Worm (Caenorhabditis elegans) whole organism, young adult: ENCODE results near the gene T09D3.3.

Source experiments
- B0261.1 ChIP-seq: sonication (generic microtip); optimal IDR thresholded peaks from 2 replicates; lab custom pipeline; 2016; ENCODE audit warnings: mild to moderate bottlenecking, missing genetic modification characterization, moderate library complexity, missing compliant biosample characterization
- B0336.3 ChIP-seq: fragments of 200-800 bp; sonication (Bioruptor generic); IDR thresholded peaks from 2 replicates; pipeline ENCODE4 v1.3.6; 2022; ENCODE audit warnings: missing genetic modification characterization, missing compliant biosample characterization
- T26A5.8 ChIP-seq: sonication (generic microtip); optimal IDR thresholded peaks from 2 replicates; lab custom pipeline; 2016; ENCODE audit warnings: missing genetic modification characterization, missing compliant biosample characterization
- Y95B8A.8 ChIP-seq: fragments of 200-800 bp; sonication (Bioruptor generic); IDR thresholded peaks from 2 replicates; pipeline ENCODE4 v1.3.6; 2022; ENCODE audit warnings: missing genetic modification reagents, missing genetic modification characterization, missing compliant biosample characterization
- akir-1 ChIP-seq: fragments of 200-800 bp; sonication (Bioruptor generic); optimal IDR thresholded peaks from 2 replicates; lab custom pipeline; 2018; ENCODE audit warnings: mild to moderate bottlenecking, missing genetic modification characterization, moderate library complexity, missing compliant biosample characterization
- ceh-27 ChIP-seq: fragments of 200-800 bp; sonication (Bioruptor generic); optimal IDR thresholded peaks from 2 replicates; lab custom pipeline; 2018; ENCODE audit warnings: mild to moderate bottlenecking, missing genetic modification characterization, moderate library complexity, missing compliant biosample characterization
- egrh-3 ChIP-seq: fragments of 200-800 bp; sonication (Bioruptor generic); IDR thresholded peaks from 2 replicates; pipeline ENCODE4 v1.3.6; 2022; ENCODE audit warnings: missing genetic modification reagents, missing genetic modification characterization, missing compliant biosample characterization
- ekl-4 ChIP-seq: fragments of 200-800 bp; sonication (Bioruptor generic); IDR thresholded peaks from 2 replicates; pipeline ENCODE4 v1.3.6; 2022; ENCODE audit warnings: missing genetic modification reagents, missing genetic modification characterization, missing compliant biosample characterization
- lag-1 ChIP-seq: fragments of 200-800 bp; sonication (Bioruptor generic); IDR thresholded peaks from 2 replicates; pipeline ENCODE4 v1.3.6; 2022; ENCODE audit warnings: missing genetic modification reagents, missing genetic modification characterization, missing compliant biosample characterization
- madf-6 ChIP-seq: fragments of 200-800 bp; sonication (Bioruptor generic); IDR thresholded peaks from 2 replicates; pipeline ENCODE4 v1.3.6; 2022; ENCODE audit warnings: missing genetic modification reagents, missing genetic modification characterization, missing compliant biosample characterization
- mcd-1 ChIP-seq: fragments of 200-800 bp; sonication (Bioruptor generic); IDR thresholded peaks from 2 replicates; pipeline ENCODE4 v1.3.6; 2022; ENCODE audit warnings: missing genetic modification reagents, missing genetic modification characterization, missing compliant biosample characterization
- nhr-80 ChIP-seq: sonication (generic microtip); optimal IDR thresholded peaks from 2 replicates; lab custom pipeline; 2016; ENCODE audit warnings: missing genetic modification characterization, missing compliant biosample characterization
- rec-8 ChIP-seq, 2 experiments: sonication (generic microtip); optimal IDR thresholded peaks; 2 replicates each; lab custom pipeline; 2016; ENCODE audit warnings: mild to moderate bottlenecking in 2 of 2, missing genetic modification characterization in 2 of 2, missing genetic modification reagents in 2 of 2, missing genotype in 2 of 2, missing biosample characterization in 1 of 2, missing compliant biosample characterization in 1 of 2, moderate library complexity in 1 of 2
- snpc-1.3 ChIP-seq: sonication (generic microtip); optimal IDR thresholded peaks from 2 replicates; lab custom pipeline; 2017; ENCODE audit warnings: missing genetic modification characterization, mild to moderate bottlenecking, missing compliant biosample characterization, antibody characterized with exemption, moderate library complexity, missing genotype, missing genetic modification reagents; ENCODE audit not compliant: insufficient read depth
- xnd-1 ChIP-seq: sonication (generic microtip); optimal IDR thresholded peaks from 2 replicates; lab custom pipeline; 2016; ENCODE audit warnings: missing genotype, missing genetic modification reagents, missing genetic modification characterization, missing compliant biosample characterization

Gene T09D3.3

ce11 chrV:5297740-5298139 lies 51.6 kb downstream of the T09D3.3 start:
- TF ChIP-seq Y95B8A.8 (GFP tag; lab: Robert Waterston, UW) (no peak), T26A5.8 (tag; lab: Kevin White, UChicago) (no peak), akir-1 (GFP tag; lab: Kevin White, UChicago) (no peak), rec-8 (tag; optimal IDR thresholded peaks at IDR 0.05; lab: Kevin White, UChicago) (no peak), madf-6 (GFP tag; lab: Robert Waterston, UW) (no peak), nhr-80 (tag; lab: Kevin White, UChicago) (no peak), B0336.3 (no peak), mcd-1 (GFP tag; lab: Robert Waterston, UW) (no peak), B0261.1 (tag; lab: Kevin White, UChicago) (no peak), egrh-3 (GFP tag; lab: Robert Waterston, UW) (no peak), ekl-4 (GFP tag; lab: Robert Waterston, UW) (no peak), lag-1 (no peak), snpc-1.3 (tag; lab: Kevin White, UChicago) (no peak), xnd-1 (tag; lab: Kevin White, UChicago) (no peak), ceh-27 (GFP tag; lab: Kevin White, UChicago) (no peak)
- TF ChIP-seq, all 124 proteins: peak for 0
